Worm (Caenorhabditis elegans) whole organism, L2 larva: Measurements from ENCODE around the gene svh-11.

Experiments
- C34F6.9 ChIP-seq: fragments of 150-350 bp; optimal IDR thresholded peaks from 2 replicates; lab custom pipeline; 2014; ENCODE audit warnings: missing biosample characterization, missing genetic modification characterization
- F13H6.1 ChIP-seq: sonication (generic microtip); optimal IDR thresholded peaks from 2 replicates; lab custom pipeline; 2016; ENCODE audit warnings: missing genetic modification characterization, missing compliant biosample characterization
- R02D3.7 ChIP-seq: fragments of 150-350 bp; optimal IDR thresholded peaks from 2 replicates; lab custom pipeline; 2014; ENCODE audit warnings: missing biosample characterization, missing genetic modification characterization
- Y55F3AM.14 ChIP-seq: fragments of 200-800 bp; sonication (Bioruptor generic); optimal IDR thresholded peaks from 2 replicates; lab custom pipeline; 2018; ENCODE audit warnings: mild to moderate bottlenecking, missing genetic modification characterization, missing compliant biosample characterization
- alr-1 ChIP-seq: fragments of 150-350 bp; optimal IDR thresholded peaks from 2 replicates; lab custom pipeline; 2014; ENCODE audit warnings: missing biosample characterization, missing genetic modification characterization
- aly-2 ChIP-seq: fragments of 150-350 bp; optimal IDR thresholded peaks from 2 replicates; lab custom pipeline; 2014; ENCODE audit warnings: missing biosample characterization, missing genetic modification characterization
- ama-1 ChIP-seq: fragments of 150-350 bp; optimal IDR thresholded peaks from 2 replicates; lab custom pipeline; 2018; ENCODE audit warnings: inconsistent platforms
- ceh-16 ChIP-seq: fragments of 150-350 bp; optimal IDR thresholded peaks from 2 replicates; lab custom pipeline; 2014; ENCODE audit warnings: missing biosample characterization, missing genetic modification characterization
- ceh-82 ChIP-seq: fragments of 150-350 bp; optimal IDR thresholded peaks from 2 replicates; lab custom pipeline; 2014; ENCODE audit warnings: missing biosample characterization, missing genetic modification characterization
- crh-2 ChIP-seq: sonication (generic microtip); optimal IDR thresholded peaks from 2 replicates; lab custom pipeline; 2017; ENCODE audit warnings: missing biosample characterization, missing genetic modification characterization
- egl-27 ChIP-seq: sonication (generic microtip); optimal IDR thresholded peaks from 3 replicates; lab custom pipeline; 2017; ENCODE audit warnings: missing biosample characterization, missing genetic modification reagents, missing genetic modification characterization
- elt-3 ChIP-seq: sonication (generic microtip); optimal IDR thresholded peaks from 2 replicates; lab custom pipeline; 2017; ENCODE audit warnings: missing biosample characterization, missing genetic modification characterization
- fos-1 ChIP-seq: fragments of 150-350 bp; optimal IDR thresholded peaks from 2 replicates; lab custom pipeline; 2014; ENCODE audit warnings: missing biosample characterization, missing genetic modification characterization
- gmeb-1 ChIP-seq: fragments of 150-350 bp; optimal IDR thresholded peaks from 2 replicates; lab custom pipeline; 2014; ENCODE audit warnings: missing biosample characterization, missing genetic modification characterization
- lin-13 ChIP-seq: fragments of 150-350 bp; optimal IDR thresholded peaks from 2 replicates; lab custom pipeline; 2014; ENCODE audit warnings: missing biosample characterization, missing genetic modification reagents, missing genetic modification characterization
- lin-39 ChIP-seq: fragments of 150-350 bp; optimal IDR thresholded peaks from 2 replicates; lab custom pipeline; 2014; ENCODE audit warnings: missing biosample characterization, missing genetic modification reagents, missing genetic modification characterization
- lsy-2 ChIP-seq, 2 experiments: fragments of 150-350 bp in 1 of 2; sonication (generic microtip) in 1 of 2; optimal IDR thresholded peaks; 2 replicates each; lab custom pipeline; 2014 to 2017; ENCODE audit warnings: missing biosample characterization in 2 of 2, missing genetic modification characterization in 2 of 2
- mab-5 ChIP-seq: fragments of 150-350 bp; optimal IDR thresholded peaks from 2 replicates; lab custom pipeline; 2014; ENCODE audit warnings: missing biosample characterization, missing genetic modification characterization
- mbf-1 ChIP-seq: sonication (generic microtip); optimal IDR thresholded peaks from 2 replicates; lab custom pipeline; 2017; ENCODE audit warnings: missing biosample characterization, missing genetic modification characterization
- mdl-1 ChIP-seq, 2 experiments: fragments of 150-350 bp in 1 of 2; sonication (generic microtip) in 1 of 2; optimal IDR thresholded peaks; 2 replicates each; lab custom pipeline; 2017; ENCODE audit warnings: missing biosample characterization in 2 of 2, missing genetic modification characterization in 2 of 2
- nhr-11 ChIP-seq: fragments of 150-350 bp; optimal IDR thresholded peaks from 2 replicates; lab custom pipeline; 2014; ENCODE audit warnings: missing biosample characterization, missing genetic modification characterization
- nhr-129 ChIP-seq: fragments of 150-350 bp; optimal IDR thresholded peaks from 2 replicates; lab custom pipeline; 2014; ENCODE audit warnings: missing biosample characterization, missing genetic modification characterization
- nhr-23 ChIP-seq: fragments of 150-350 bp; optimal IDR thresholded peaks from 2 replicates; lab custom pipeline; 2014; ENCODE audit warnings: missing biosample characterization, missing genetic modification reagents, missing genetic modification characterization
- nhr-237 ChIP-seq: fragments of 150-350 bp; optimal IDR thresholded peaks from 2 replicates; lab custom pipeline; 2014; ENCODE audit warnings: missing biosample characterization, missing genetic modification characterization
- nhr-25 ChIP-seq: fragments of 150-350 bp; sonication (generic microtip); optimal IDR thresholded peaks from 3 replicates; lab custom pipeline; 2014; ENCODE audit warnings: missing biosample characterization, missing genetic modification characterization
- nhr-77 ChIP-seq: fragments of 150-350 bp; optimal IDR thresholded peaks from 2 replicates; lab custom pipeline; 2014; ENCODE audit warnings: missing biosample characterization, missing genetic modification characterization
- sem-4 ChIP-seq: fragments of 150-350 bp; optimal IDR thresholded peaks from 2 replicates; lab custom pipeline; 2014; ENCODE audit warnings: missing biosample characterization, missing genetic modification reagents, missing genetic modification characterization
- sma-9 ChIP-seq, 2 experiments: fragments of 150-350 bp in 1 of 2; sonication (generic microtip) in 1 of 2; optimal IDR thresholded peaks; 2 replicates each; lab custom pipeline; 2014 to 2016; ENCODE audit warnings: missing genetic modification characterization in 2 of 2, mild to moderate bottlenecking in 1 of 2, missing biosample characterization in 1 of 2, missing compliant biosample characterization in 1 of 2, missing genetic modification reagents in 1 of 2, moderate library complexity in 1 of 2
- snpc-4 ChIP-seq: fragments of 150-350 bp; optimal IDR thresholded peaks from 2 replicates; lab custom pipeline; 2014; ENCODE audit warnings: missing biosample characterization, missing genetic modification characterization
- unc-39 ChIP-seq: fragments of 150-350 bp; optimal IDR thresholded peaks from 2 replicates; lab custom pipeline; 2014; ENCODE audit warnings: missing biosample characterization, missing genetic modification characterization
- unc-55 ChIP-seq: fragments of 150-350 bp; sonication (generic microtip); optimal IDR thresholded peaks from 3 replicates; lab custom pipeline; 2014; ENCODE audit warnings: missing biosample characterization, missing genetic modification reagents, missing genetic modification characterization
- unc-62 ChIP-seq: fragments of 150-350 bp; optimal IDR thresholded peaks from 2 replicates; lab custom pipeline; 2014; ENCODE audit warnings: missing biosample characterization, missing genetic modification reagents, missing genetic modification characterization
- zag-1 ChIP-seq: fragments of 150-350 bp; optimal IDR thresholded peaks from 2 replicates; lab custom pipeline; 2014; ENCODE audit warnings: missing biosample characterization, missing genetic modification characterization
- ztf-1 ChIP-seq: fragments of 200-800 bp; sonication (Bioruptor generic); conservative IDR thresholded peaks from 2 replicates; pipeline ENCODE4 v1.3.6; 2022; ENCODE audit warnings: missing genetic modification characterization, missing compliant biosample characterization
- ztf-11 ChIP-seq: sonication (generic microtip); optimal IDR thresholded peaks from 2 replicates; lab custom pipeline; 2017; ENCODE audit warnings: missing biosample characterization, missing genetic modification characterization
- ztf-4 ChIP-seq: fragments of 150-350 bp; optimal IDR thresholded peaks from 2 replicates; lab custom pipeline; 2014; ENCODE audit warnings: missing biosample characterization, missing genetic modification characterization

The svh-11 gene

DNA sequence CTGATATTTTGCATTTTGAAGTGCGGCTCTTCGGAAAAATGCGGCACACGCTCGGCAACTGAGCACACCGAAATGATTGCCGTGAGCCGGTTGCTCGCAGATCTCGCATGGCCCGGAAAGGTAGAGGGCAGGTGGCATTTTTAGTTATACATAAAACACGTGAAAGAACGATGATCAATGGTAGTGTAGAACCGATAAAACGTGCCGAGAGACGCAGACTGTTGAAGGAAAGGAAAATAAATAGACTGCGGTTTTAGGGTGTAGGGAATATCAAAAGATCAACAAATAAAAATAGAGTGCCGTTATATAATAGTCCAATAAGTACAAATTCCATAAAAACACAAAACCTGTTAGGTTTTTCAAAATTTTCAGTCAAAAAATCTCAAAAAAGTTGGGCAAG is 5.0 kb downstream of the svh-11 start, which contains the start of gene nhr-133:
Gene nhr-133, minus strand, starts transcription at position 183 of the 400 bp plus-strand sequence.
- TF ChIP-seq nhr-23 (no peak), nhr-11 (tag; lab: Kevin White, UChicago) (no peak), F13H6.1 (peak; percentile 3), sem-4 (tag; lab: Kevin White, UChicago) (no peak), nhr-129 (tag; lab: Kevin White, UChicago) (peak; percentile 7), mab-5 (tag; lab: Kevin White, UChicago) (no peak), nhr-237 (tag; lab: Kevin White, UChicago) (no peak), sma-9 (GFP tag; optimal IDR thresholded peaks at IDR 0.05; lab: Kevin White, UChicago) (peak; percentile 73), sma-9 (tag; optimal IDR thresholded peaks at IDR 0.05; lab: Kevin White, UChicago) (no peak), crh-2 (tag; lab: Kevin White, UChicago) (peak; percentile 38), egl-27 (tag; lab: Kevin White, UChicago) (no peak), fos-1 (tag; lab: Kevin White, UChicago) (peak; percentile 23), aly-2 (no peak)

DNA sequence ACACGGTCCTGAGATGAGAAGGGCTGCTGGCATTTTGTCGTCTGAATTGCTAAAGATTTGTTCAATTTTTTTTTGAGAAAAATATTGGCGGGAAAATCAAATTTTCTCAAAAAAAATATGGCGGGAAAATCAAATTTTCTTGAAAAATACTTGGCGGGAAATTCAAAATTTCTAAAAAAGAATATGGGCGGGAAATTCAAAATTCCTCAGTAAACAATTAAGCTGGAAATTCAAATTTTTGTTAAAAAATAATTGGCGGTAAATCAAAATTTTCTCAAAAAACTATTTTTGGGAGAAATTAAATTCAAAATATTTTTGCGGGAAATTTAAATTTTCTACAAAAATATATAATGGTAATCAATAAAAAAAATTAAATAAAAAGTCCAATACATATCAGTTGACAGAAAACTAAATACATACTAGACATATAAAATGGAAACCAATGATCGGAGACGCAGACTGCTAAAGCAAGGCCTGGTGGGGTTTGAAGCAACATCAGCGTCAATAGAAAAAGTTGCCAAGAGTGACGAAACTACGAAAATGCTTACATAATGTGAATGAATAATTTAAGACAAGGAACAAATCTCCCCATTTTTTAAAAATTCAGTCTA is 7.6 kb downstream of the svh-11 start, which contains the start of gene nhr-184:
Gene nhr-184, minus strand, starts transcription at position 51 of the 611 bp plus-strand sequence.
- TF ChIP-seq gmeb-1 = peak; percentile 2
- no peak for TF ChIP-seq ceh-16
- no peak for TF ChIP-seq ztf-11 (tag; lab: Kevin White, UChicago)
- peak in 1 of 2 experiments; percentile 21 for TF ChIP-seq lsy-2 (tag; optimal IDR thresholded peaks at IDR 0.05; lab: Kevin White, UChicago)
- no peak for TF ChIP-seq aly-2
- TF ChIP-seq Y55F3AM.14 (GFP tag; lab: Kevin White, UChicago) = no peak
- peak; percentile 30 for TF ChIP-seq unc-55
- TF ChIP-seq fos-1 (tag; lab: Kevin White, UChicago) = peak; percentile 56
- no peak for TF ChIP-seq C34F6.9
- peak; percentile 35 for TF ChIP-seq sma-9 (GFP tag; optimal IDR thresholded peaks at IDR 0.05; lab: Kevin White, UChicago)
- no peak for TF ChIP-seq sma-9 (tag; optimal IDR thresholded peaks at IDR 0.05; lab: Kevin White, UChicago)

DNA sequence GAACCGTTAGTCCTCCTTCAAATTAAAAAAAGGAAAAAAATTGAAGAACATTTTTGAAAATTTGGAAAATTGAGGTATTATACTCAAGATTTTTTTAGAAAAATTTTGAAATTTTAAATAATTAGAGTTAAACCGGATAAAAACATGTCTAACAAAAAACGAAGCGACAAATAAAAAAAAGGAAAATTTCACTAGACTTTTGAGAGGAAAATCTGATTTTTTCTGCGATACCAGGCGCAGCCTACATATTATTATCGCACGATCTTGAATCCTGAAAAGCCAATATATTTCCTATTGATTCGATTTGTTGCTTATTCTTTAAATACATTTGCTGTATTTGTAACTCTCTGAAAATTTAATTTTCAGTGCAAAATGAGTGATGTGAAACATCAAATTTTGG is 8.5 kb downstream of the svh-11 start, which contains the start of gene nstp-8:
Gene nstp-8, plus strand, starts transcription at position 301 of the 400 bp plus-strand sequence.
- TF ChIP-seq crh-2 (tag; lab: Kevin White, UChicago) = no peak
- TF ChIP-seq nhr-23 = no peak
- TF ChIP-seq mbf-1 (tag; lab: Kevin White, UChicago) = no peak
- no peak for TF ChIP-seq lsy-2 (tag; optimal IDR thresholded peaks at IDR 0.05; lab: Kevin White, UChicago)
- no peak for TF ChIP-seq lin-13 (GFP tag; lab: Kevin White, UChicago)
- no peak for TF ChIP-seq ztf-11 (tag; lab: Kevin White, UChicago)
- no peak for TF ChIP-seq elt-3
- no peak for TF ChIP-seq sma-9 (GFP tag; optimal IDR thresholded peaks at IDR 0.05; lab: Kevin White, UChicago)
- no peak for TF ChIP-seq sma-9 (tag; optimal IDR thresholded peaks at IDR 0.05; lab: Kevin White, UChicago)
- TF ChIP-seq ztf-1 (GFP tag; lab: Robert Waterston, UW) = no peak
- TF ChIP-seq unc-39 = no peak
- no peak for TF ChIP-seq ceh-82 (tag; lab: Kevin White, UChicago)
- no peak for TF ChIP-seq fos-1 (tag; lab: Kevin White, UChicago)
- TF ChIP-seq zag-1 (tag; lab: Kevin White, UChicago) = no peak
- no peak for TF ChIP-seq gmeb-1
- TF ChIP-seq snpc-4 (tag; lab: Kevin White, UChicago) = no peak
- TF ChIP-seq nhr-237 (tag; lab: Kevin White, UChicago) = no peak
- no peak for TF ChIP-seq C34F6.9

DNA sequence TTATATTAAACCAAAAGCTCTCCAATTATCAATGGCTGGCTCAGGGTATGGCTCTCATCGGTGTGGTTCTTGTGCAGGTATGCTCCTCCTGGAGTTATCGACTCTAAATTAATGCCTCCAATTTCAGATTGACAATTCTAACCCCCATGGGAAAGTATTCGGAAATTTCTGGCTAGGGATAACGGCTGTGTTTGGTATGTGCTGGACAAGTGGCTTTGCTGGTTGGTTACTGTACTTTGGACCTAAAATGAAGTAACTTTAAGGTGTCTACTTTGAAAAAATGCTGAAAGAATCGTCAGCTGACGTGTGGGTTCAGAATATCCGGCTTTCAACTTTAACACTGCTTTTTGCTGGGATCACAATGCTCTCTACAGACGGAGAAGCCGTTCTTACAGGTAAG is 10.0 kb downstream of the svh-11 start:
- no peak for TF ChIP-seq zag-1 (tag; lab: Kevin White, UChicago)
- TF ChIP-seq lsy-2 (tag; optimal IDR thresholded peaks at IDR 0.05; lab: Kevin White, UChicago) = no peak
- TF ChIP-seq ceh-16 = no peak
- TF ChIP-seq alr-1 = no peak
- no peak for TF ChIP-seq mdl-1 (tag; optimal IDR thresholded peaks at IDR 0.05; lab: Kevin White, UChicago)
- TF ChIP-seq ztf-1 (GFP tag; lab: Robert Waterston, UW) = no peak
- no peak for TF ChIP-seq unc-62 (GFP tag; lab: Kevin White, UChicago)
- no peak for TF ChIP-seq unc-55
- TF ChIP-seq fos-1 (tag; lab: Kevin White, UChicago) = no peak
- TF ChIP-seq nhr-237 (tag; lab: Kevin White, UChicago) = no peak
- no peak for TF ChIP-seq lin-13 (GFP tag; lab: Kevin White, UChicago)
- no peak for TF ChIP-seq egl-27 (tag; lab: Kevin White, UChicago)
- no peak for TF ChIP-seq F13H6.1
- no peak for TF ChIP-seq lin-39 (tag; lab: Kevin White, UChicago)

DNA sequence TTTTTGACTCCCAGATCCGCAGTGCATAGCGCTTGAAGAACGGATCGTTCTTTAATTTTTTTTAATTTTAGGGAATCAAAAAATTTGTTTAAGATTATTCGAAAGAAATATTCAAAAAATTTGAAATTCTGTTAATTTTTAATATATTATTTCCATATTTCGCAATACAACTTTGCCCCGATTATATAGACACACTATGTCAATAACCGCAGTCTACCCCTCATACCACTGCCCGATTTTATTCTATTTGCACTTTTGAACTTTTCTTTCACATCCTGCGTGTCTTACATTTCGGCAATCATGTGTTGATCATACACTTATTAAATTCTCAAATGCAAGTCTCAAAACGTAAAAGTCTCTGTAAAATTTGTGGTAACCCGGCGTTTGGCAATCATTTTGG is 11.9 kb downstream of the svh-11 start, which contains the start of gene nhr-56:
Gene nhr-56, plus strand, starts transcription at position 202 of the 400 bp plus-strand sequence.
- TF ChIP-seq nhr-77 (tag; lab: Kevin White, UChicago) = no peak
- no peak for TF ChIP-seq ztf-4 (tag; lab: Kevin White, UChicago)
- no peak for TF ChIP-seq snpc-4 (tag; lab: Kevin White, UChicago)
- TF ChIP-seq ama-1 (lab: Kevin White, UChicago) = no peak
- TF ChIP-seq ztf-1 (GFP tag; lab: Robert Waterston, UW) = no peak
- no peak for TF ChIP-seq mdl-1 (tag; optimal IDR thresholded peaks at IDR 0.05; lab: Kevin White, UChicago)
- no peak for TF ChIP-seq unc-62 (GFP tag; lab: Kevin White, UChicago)
- no peak for TF ChIP-seq nhr-23
- peak; percentile 25 for TF ChIP-seq F13H6.1
- TF ChIP-seq unc-39 = no peak
- peak; percentile 59 for TF ChIP-seq crh-2 (tag; lab: Kevin White, UChicago)
- no peak for TF ChIP-seq alr-1
- no peak for TF ChIP-seq mbf-1 (tag; lab: Kevin White, UChicago)
- no peak for TF ChIP-seq R02D3.7 (tag; lab: Kevin White, UChicago)
- peak; percentile 63 for TF ChIP-seq nhr-129 (tag; lab: Kevin White, UChicago)
- TF ChIP-seq sma-9 (GFP tag; optimal IDR thresholded peaks at IDR 0.05; lab: Kevin White, UChicago) = peak; percentile 79
- TF ChIP-seq sma-9 (tag; optimal IDR thresholded peaks at IDR 0.05; lab: Kevin White, UChicago) = no peak
- peak; percentile 26 for TF ChIP-seq C34F6.9
- TF ChIP-seq lsy-2 (tag; optimal IDR thresholded peaks at IDR 0.05; lab: Kevin White, UChicago) = peak in 1 of 2 experiments; percentile 47
- peak; percentile 71 for TF ChIP-seq fos-1 (tag; lab: Kevin White, UChicago)
- TF ChIP-seq nhr-25 (tag; lab: Kevin White, UChicago) = peak; percentile 31
- peak; percentile 67 for TF ChIP-seq gmeb-1
